Fruit fly (Drosophila melanogaster): ENCODE data around the gene Rel.

The Rel gene

DNA sequence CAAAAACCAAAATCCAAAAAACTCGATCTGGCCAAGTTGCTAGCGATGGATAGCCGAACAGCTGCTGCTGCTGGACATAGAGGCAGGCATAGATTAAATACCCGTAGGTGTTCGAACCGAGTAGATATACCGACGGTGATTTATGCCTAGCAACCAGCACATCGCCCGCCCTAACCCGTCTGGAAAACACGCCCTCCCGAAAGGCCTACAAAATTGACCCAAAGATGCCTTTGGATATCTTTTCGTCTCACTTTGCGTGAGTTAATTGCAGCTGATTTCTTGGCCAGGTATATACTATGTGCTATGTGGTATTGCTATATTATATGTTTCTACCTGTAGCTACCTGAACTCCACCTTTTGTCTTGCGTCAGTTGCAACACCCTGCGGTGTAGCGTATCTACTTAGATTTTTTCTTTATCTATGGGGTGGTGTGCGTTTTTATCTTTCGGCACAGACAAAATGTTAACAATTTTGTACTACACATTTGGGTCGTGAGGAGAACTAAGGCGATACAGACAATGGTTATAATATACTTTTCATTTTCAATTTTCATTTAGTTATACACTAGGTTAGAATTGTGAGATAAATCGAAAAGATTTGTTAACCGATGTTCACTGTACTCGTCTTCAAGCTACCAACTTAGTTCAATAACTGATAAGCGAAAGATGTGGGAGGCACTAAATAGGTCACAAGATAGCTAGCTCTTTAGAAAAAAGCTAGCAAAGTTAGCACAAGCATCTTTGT, 17.6 kb downstream of the Rel start (continued):
- TF ChIP-seq ara (GFP tag; IDR thresholded peaks at IDR 0.05) (no peak), CG7786 (GFP tag; optimal IDR thresholded peaks at IDR 0.05) (no peak), CG5953 (GFP tag; IDR thresholded peaks at IDR 0.05) (no peak), CG13123 (GFP tag; optimal IDR thresholded peaks at IDR 0.05) (no peak), CG12769 (tag; optimal IDR thresholded peaks at IDR 0.05) (peak; percentile 56), CG15514 (GFP tag; optimal IDR thresholded peaks at IDR 0.05) (no peak), CG12236 (GFP tag; optimal IDR thresholded peaks at IDR 0.05) (no peak), Ptx1 (GFP tag; IDR thresholded peaks at IDR 0.05) (no peak), HmgD (GFP tag; optimal IDR thresholded peaks at IDR 0.05) (no peak), sqz (GFP tag; optimal IDR thresholded peaks at IDR 0.05) (no peak), CG3407 (GFP tag; optimal IDR thresholded peaks at IDR 0.05) (no peak), CG18619 (GFP tag; optimal IDR thresholded peaks at IDR 0.05) (no peak), CG15073 (GFP tag; optimal IDR thresholded peaks at IDR 0.05) (no peak), stwl (tag; optimal IDR thresholded peaks at IDR 0.05) (no peak), CG12744 (GFP tag; optimal IDR thresholded peaks at IDR 0.05) (no peak), chm (GFP tag; IDR thresholded peaks at IDR 0.05) (0 out of 2 replicates have a peak, but pooled peaks have one; percentile 29), slp2 (GFP tag; optimal IDR thresholded peaks at IDR 0.05) (no peak), CG8924 (tag; optimal IDR thresholded peaks at IDR 0.05) (peak; percentile 11), Hr51 (GFP tag; optimal IDR thresholded peaks at IDR 0.05) (no peak), CG3281 (GFP tag; optimal IDR thresholded peaks at IDR 0.05) (no peak), chif (GFP tag; optimal IDR thresholded peaks at IDR 0.05) (no peak), CG8944 (GFP tag; optimal IDR thresholded peaks at IDR 0.05) (no peak), mld (GFP tag; IDR thresholded peaks at IDR 0.05; ENCODE audit: partially characterized antibody) (no peak), dmrt11E (tag; optimal IDR thresholded peaks at IDR 0.05) (no peak), ttk (GFP tag; IDR thresholded peaks at IDR 0.05) (no peak), dati (GFP tag; IDR thresholded peaks at IDR 0.05) (no peak), nmo (GFP tag; optimal IDR thresholded peaks at IDR 0.05) (no peak), lmd (GFP tag; IDR thresholded peaks at IDR 0.05) (no peak), Lhr (GFP tag; optimal IDR thresholded peaks at IDR 0.05) (no peak), CG4424 (GFP tag; optimal IDR thresholded peaks at IDR 0.05) (no peak), sr (GFP tag; IDR thresholded peaks at IDR 0.05) (no peak), CG14667 (GFP tag; IDR thresholded peaks at IDR 0.05) (no peak), CG18476 (GFP tag; optimal IDR thresholded peaks at IDR 0.05) (no peak), ewg (GFP tag; optimal IDR thresholded peaks at IDR 0.05) (no peak), fd64A (GFP tag; optimal IDR thresholded peaks at IDR 0.05) (no peak), CG1792 (GFP tag; optimal IDR thresholded peaks at IDR 0.05) (no peak), Xbp1 (GFP tag; optimal IDR thresholded peaks at IDR 0.05) (no peak), CG8290 (GFP tag; optimal IDR thresholded peaks at IDR 0.05) (no peak), CG8290 (tag; optimal IDR thresholded peaks at IDR 0.05) (no peak), CG9215 (GFP tag; IDR thresholded peaks at IDR 0.05) (no peak), bowl (GFP tag; IDR thresholded peaks at IDR 0.05) (no peak), pros (GFP tag; optimal IDR thresholded peaks at IDR 0.05) (peak; percentile 39), CG15479 (GFP tag; optimal IDR thresholded peaks at IDR 0.05) (peak; percentile 98), en (GFP tag; optimal IDR thresholded peaks at IDR 0.05) (no peak), CG12942 (GFP tag; optimal IDR thresholded peaks at IDR 0.05) (no peak), zfh2 (GFP tag; optimal IDR thresholded peaks at IDR 0.05) (no peak), pzg (GFP tag; optimal IDR thresholded peaks at IDR 0.05) (no peak), Awh (GFP tag; IDR thresholded peaks at IDR 0.05) (no peak), CG33213 (GFP tag; optimal IDR thresholded peaks at IDR 0.05) (no peak), Dref (GFP tag; IDR thresholded peaks at IDR 0.05) (no peak), jumu (GFP tag; optimal IDR thresholded peaks at IDR 0.05) (no peak)
